Fruit fly (Drosophila melanogaster): ENCODE measurements around the gene CG10973.

The CG10973 gene

dm6 chr3L:12749567-12750535 lies 4.7 kb downstream of the CG10973 start, which contains the start of the genes Klc and CG10984 (continued):
- peak; percentile 51 for TF ChIP-seq Dip3 (GFP tag; optimal IDR thresholded peaks at IDR 0.05)
- no peak for TF ChIP-seq inv (GFP tag; IDR thresholded peaks at IDR 0.05; ENCODE audit: partially characterized antibody)
- no peak for TF ChIP-seq h (optimal IDR thresholded peaks at IDR 0.05)
- TF ChIP-seq D (optimal IDR thresholded peaks at IDR 0.05), result no peak
- TF ChIP-seq D (GFP tag; optimal IDR thresholded peaks at IDR 0.05), result peak; percentile 18
- no peak for TF ChIP-seq CG3838 (GFP tag; optimal IDR thresholded peaks at IDR 0.05)
- peak; percentile 39 for TF ChIP-seq pnt (GFP tag; optimal IDR thresholded peaks at IDR 0.05)
- TF ChIP-seq her (GFP tag; optimal IDR thresholded peaks at IDR 0.05), result peak; percentile 53
- no peak for TF ChIP-seq jing (GFP tag; optimal IDR thresholded peaks at IDR 0.05)
- peak; percentile 81; the same call in 2 of the 3 replicates for TF ChIP-seq dysf (GFP tag; IDR thresholded peaks at IDR 0.05)
- peak; percentile 53 for TF ChIP-seq CG13624 (GFP tag; optimal IDR thresholded peaks at IDR 0.05)
- TF ChIP-seq Rx (GFP tag; IDR thresholded peaks at IDR 0.05), result no peak
- peak; percentile 13 for TF ChIP-seq sima (GFP tag; optimal IDR thresholded peaks at IDR 0.05)
- TF ChIP-seq CG3163 (GFP tag; optimal IDR thresholded peaks at IDR 0.05), result peak; percentile 17
- TF ChIP-seq CG1792 (GFP tag; optimal IDR thresholded peaks at IDR 0.05), result peak; percentile 46
- peak; percentile 54 for TF ChIP-seq CG30403 (GFP tag; optimal IDR thresholded peaks at IDR 0.05)
- TF ChIP-seq CG7372 (GFP tag; IDR thresholded peaks at IDR 0.05), result peak; percentile 46
- TF ChIP-seq CG16779 (GFP tag; IDR thresholded peaks at IDR 0.05), result peak; percentile 69; the same call in 1 of the 2 replicates
- TF ChIP-seq C15 (GFP tag; IDR thresholded peaks at IDR 0.05), result no peak
- peak; percentile 39 for TF ChIP-seq CG1602 (GFP tag; optimal IDR thresholded peaks at IDR 0.05)
- TF ChIP-seq CG8924 (tag; optimal IDR thresholded peaks at IDR 0.05), result peak; percentile 63
- TF ChIP-seq NK7.1 (GFP tag; optimal IDR thresholded peaks at IDR 0.05), result peak; percentile 45
- peak; percentile 33 for TF ChIP-seq trem (tag; optimal IDR thresholded peaks at IDR 0.05)
- TF ChIP-seq Pdp1 (GFP tag; optimal IDR thresholded peaks at IDR 0.05), result peak; percentile 51 to 77
- no peak for TF ChIP-seq sqz (GFP tag; optimal IDR thresholded peaks at IDR 0.05)
- TF ChIP-seq bab2 (GFP tag; optimal IDR thresholded peaks at IDR 0.05), result peak; percentile 68
- TF ChIP-seq bsh (GFP tag; optimal IDR thresholded peaks at IDR 0.05), result peak; percentile 64 to 66
- TF ChIP-seq CG18599 (GFP tag; optimal IDR thresholded peaks at IDR 0.05), result no peak
- peak; percentile 90 for TF ChIP-seq gfzf (GFP tag; optimal IDR thresholded peaks at IDR 0.05)
- TF ChIP-seq CG33557 (GFP tag; optimal IDR thresholded peaks at IDR 0.05), result no peak
- no peak for TF ChIP-seq aop (GFP tag; IDR thresholded peaks at IDR 0.05)
- 0 out of 2 replicates have a peak, but pooled peaks have one; percentile 10 for TF ChIP-seq unc-4 (GFP tag; IDR thresholded peaks at IDR 0.05; ENCODE audit: partially characterized antibody)
- TF ChIP-seq dm (GFP tag; optimal IDR thresholded peaks at IDR 0.05), result peak; percentile 29
- TF ChIP-seq CG12299 (tag; optimal IDR thresholded peaks at IDR 0.05), result peak; percentile 2
- TF ChIP-seq slp2 (GFP tag; optimal IDR thresholded peaks at IDR 0.05), result peak; percentile 43
- TF ChIP-seq CG8290 (GFP tag; optimal IDR thresholded peaks at IDR 0.05), result no peak
- TF ChIP-seq CG8290 (tag; optimal IDR thresholded peaks at IDR 0.05), result no peak
- peak; percentile 38 for TF ChIP-seq Elba2 (GFP tag; optimal IDR thresholded peaks at IDR 0.05)
- TF ChIP-seq fd96Cb (tag; optimal IDR thresholded peaks at IDR 0.05), result peak; percentile 55
- peak; percentile 42 for TF ChIP-seq fu2 (GFP tag; optimal IDR thresholded peaks at IDR 0.05)
- TF ChIP-seq Oaz (GFP tag; IDR thresholded peaks at IDR 0.05), result peak; percentile 45; the same call in 1 of the 2 replicates
- peak; percentile 64 for TF ChIP-seq ind (GFP tag; optimal IDR thresholded peaks at IDR 0.05)
- TF ChIP-seq ci (GFP tag; IDR thresholded peaks at IDR 0.05), result no peak
- no peak for TF ChIP-seq ERR (GFP tag; optimal IDR thresholded peaks at IDR 0.05)
- no peak for TF ChIP-seq trh (GFP tag; optimal IDR thresholded peaks at IDR 0.05)
- TF ChIP-seq nerfin-1 (tag; optimal IDR thresholded peaks at IDR 0.05), result no peak
- peak; percentile 51; the same call in 1 of the 2 replicates for TF ChIP-seq CG1024 (GFP tag; IDR thresholded peaks at IDR 0.05)
- TF ChIP-seq CG17361 (GFP tag; IDR thresholded peaks at IDR 0.05), result peak; percentile 30; the same call in 1 of the 3 replicates
- no peak for TF ChIP-seq Dref (GFP tag; IDR thresholded peaks at IDR 0.05)
- TF ChIP-seq vfl (GFP tag; optimal IDR thresholded peaks at IDR 0.05), result peak; percentile 35

Measured in whole organism, embryonic.